Fruit fly (Drosophila melanogaster): ENCODE measurements around the gene CG42564.
A peak's percentile ranks its signal among the peaks of the same experiment; 100 is the strongest.

Gene CG42564

DNA sequence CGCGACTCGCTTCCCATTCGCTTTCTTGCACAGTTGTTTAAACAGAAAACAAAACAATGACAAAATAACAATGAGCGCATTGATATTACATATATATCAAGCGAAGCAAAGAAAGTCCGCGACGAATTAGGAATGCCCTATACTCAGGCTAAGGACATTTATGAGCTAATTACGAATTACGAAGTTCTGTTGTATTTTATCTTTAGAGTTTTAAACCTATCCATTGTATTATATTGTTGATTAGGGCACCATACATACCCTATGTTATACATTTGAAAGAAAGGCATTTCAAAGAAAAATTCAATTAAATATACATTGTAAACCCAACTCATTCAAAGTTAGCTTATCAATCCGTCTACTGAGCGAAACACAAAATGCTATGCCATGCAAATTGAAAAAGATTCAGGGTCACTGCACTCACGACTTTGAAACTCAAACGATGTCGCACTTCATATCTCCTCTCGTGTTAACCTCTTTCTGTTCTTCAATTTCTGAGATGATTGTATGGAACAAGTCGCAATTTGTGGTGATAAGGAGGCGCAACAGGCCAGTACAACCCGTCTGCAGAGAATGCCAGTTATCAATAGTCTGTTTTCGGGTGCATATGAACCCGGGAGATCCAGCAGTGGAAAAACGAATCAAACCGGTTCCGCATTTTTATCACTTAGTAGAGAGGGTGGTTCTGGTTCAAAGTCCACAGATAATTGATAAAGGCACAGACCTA is 21.5 kb downstream of the CG42564 start:
- no peak for TF ChIP-seq noc (tag; optimal IDR thresholded peaks at IDR 0.05)

- TF ChIP-seq noc (tag; optimal IDR thresholded peaks at IDR 0.05): no peak
These were observed 22.3 kb downstream of the CG42564 start for dm6 chr3R:6396613-6397012.

DNA sequence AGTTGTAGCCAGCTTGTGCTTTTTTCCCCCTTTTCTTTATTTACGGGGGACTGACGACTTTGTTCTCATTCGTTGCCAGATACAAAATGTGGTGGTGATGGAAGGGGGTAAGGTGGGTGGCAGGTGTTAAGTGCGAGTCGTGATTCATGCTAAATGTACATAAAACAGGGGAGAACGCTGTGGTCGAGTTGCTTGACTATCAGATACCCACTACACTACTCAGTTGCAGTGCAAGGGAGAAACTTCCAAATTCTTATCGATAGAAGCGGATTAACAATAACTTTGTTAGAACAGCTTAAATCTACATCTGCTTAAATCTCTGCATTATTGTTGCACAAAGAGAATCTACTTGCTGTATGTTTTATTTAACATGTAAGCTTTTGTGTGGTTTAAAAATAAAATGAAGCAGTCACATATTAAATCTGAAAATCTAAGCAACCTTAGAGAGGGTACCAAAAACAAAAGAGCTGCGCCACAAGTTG is 23.4 kb downstream of the CG42564 start:
- peak; percentile 77 for TF ChIP-seq noc (tag; optimal IDR thresholded peaks at IDR 0.05)

DNA sequence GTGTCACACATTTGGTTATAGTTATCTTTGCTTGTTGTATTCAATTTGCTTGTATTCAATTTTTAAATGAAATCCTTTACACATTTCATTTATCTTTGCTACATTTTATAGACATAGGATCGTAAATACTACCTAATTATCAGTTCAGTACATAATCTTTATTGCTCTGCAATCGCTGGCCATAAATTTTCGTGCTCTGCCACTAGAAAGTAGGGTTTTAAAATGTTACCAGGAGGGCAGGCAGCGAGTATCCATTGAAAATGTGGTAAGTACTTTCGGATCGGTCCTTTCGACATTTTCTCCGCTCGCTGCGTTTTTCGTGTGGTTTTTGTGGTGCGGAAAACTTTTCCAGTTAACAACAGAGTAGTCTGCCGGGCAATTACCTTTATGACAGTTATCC is 25.0 kb downstream of the CG42564 start:
- TF ChIP-seq noc (tag; optimal IDR thresholded peaks at IDR 0.05): peak; percentile 45

dm6 chr3R:6399752-6400151 is 25.5 kb downstream of the CG42564 start:
- TF ChIP-seq noc (tag; optimal IDR thresholded peaks at IDR 0.05): no peak

- no peak for TF ChIP-seq noc (tag; optimal IDR thresholded peaks at IDR 0.05)
These were observed 26.6 kb downstream of the CG42564 start for dm6 chr3R:6400710-6401521.

DNA sequence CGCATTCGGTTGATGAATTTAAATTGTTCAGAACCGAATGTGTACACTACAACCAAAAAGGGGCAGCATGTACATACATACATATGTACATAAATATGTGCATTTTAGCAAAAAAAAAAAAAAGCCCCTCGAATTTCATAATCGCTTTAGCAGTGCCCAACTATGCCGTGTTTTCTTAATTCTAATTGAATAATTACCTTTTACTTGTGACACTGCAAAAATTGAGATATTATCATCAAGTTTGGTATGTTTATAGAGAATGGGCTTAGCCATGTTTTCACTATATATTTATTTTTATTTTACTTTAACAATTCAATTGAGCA is 27.2 kb downstream of the CG42564 start:
- TF ChIP-seq noc (tag; optimal IDR thresholded peaks at IDR 0.05): no peak

dm6 chr3R:6402522-6403171 is 28.4 kb downstream of the CG42564 start:
- TF ChIP-seq noc (tag; optimal IDR thresholded peaks at IDR 0.05): peak; percentile 77

dm6 chr3R:6403674-6404073 is 29.4 kb downstream of the CG42564 start:
- TF ChIP-seq noc (tag; optimal IDR thresholded peaks at IDR 0.05): no peak

DNA sequence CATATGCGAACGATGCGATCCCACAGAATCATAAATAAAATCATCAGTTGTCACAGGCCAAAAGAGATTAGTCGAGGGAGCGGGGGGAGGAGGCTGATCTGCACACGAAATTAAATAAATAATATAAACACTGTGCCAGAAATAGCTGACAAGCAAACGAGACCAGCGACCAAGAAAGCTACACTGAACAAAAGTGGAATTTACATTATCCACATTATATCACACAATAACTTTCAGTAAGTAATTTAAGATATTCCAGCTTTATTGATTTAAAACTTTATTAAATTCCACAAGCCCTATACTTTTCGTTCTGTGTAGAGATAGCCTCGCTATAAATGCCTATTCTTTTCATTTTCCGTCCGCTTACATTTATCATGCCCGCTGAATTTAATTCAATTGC is 29.9 kb downstream of the CG42564 start:
- TF ChIP-seq noc (tag; optimal IDR thresholded peaks at IDR 0.05): peak; percentile 51

DNA sequence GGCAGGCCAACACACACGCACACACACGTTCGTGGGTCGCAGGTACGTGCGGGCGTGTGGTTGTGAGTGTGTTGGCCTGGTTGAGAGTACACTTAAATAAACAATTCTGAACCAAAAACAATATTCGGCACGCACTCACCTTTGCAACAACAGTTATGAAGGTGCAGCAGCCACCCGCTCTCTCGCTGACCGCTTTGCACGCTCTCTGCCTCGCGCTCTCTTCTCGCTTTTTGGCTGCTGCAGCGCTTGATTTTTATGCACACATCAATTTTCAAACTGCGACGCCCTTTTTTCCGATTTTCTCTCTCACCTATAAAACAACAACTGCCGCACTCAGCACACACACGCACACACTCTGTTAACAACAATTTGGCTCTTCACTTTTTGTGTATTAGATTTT is 31.0 kb downstream of the CG42564 start:
- TF ChIP-seq noc (tag; optimal IDR thresholded peaks at IDR 0.05): no peak

DNA sequence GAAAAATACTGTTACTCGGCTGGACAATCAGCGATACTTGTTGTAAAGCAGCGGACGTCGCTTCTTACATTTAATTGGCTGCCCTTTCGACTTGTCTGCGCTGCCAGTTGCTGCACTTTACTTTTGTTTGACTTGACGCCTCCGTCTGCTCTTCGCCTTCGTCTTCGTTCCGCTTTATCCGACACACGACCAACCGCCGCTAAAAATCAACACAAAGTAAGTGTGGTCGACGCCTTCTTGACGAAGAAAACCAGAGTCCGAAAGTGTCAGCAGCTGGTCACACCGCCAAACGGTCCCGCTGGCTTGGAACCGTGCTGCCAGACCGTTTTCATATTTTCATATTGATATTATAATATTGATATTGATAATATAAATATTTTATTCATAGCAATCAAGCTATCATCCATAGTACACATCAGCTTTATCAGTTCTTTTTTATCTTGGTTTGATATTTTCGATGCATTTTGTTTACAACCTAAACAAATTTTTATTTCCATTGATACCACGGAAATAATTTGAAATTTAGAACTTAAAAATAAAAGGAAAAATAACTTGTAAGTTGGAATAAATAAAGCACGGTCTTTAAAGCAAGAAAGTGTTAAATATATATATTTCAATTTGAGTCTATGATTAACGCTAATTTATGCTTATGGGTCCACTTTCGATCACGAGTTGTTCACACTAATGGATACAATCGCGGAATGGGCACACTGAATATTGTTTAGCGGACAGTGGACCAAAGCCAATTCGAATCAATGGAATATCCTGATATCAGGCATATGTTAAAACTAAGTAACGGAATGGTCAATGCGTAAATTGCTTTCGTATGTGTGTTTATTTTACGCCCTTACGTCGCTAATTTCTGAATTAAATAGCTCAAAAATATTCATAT is 31.6 kb downstream of the CG42564 start, which contains the start of gene Dmtn:
TSS of gene Dmtn (minus strand) at position 222 of the 892 bp plus-strand sequence.
- TF ChIP-seq noc (tag; optimal IDR thresholded peaks at IDR 0.05): peak; percentile 20

dm6 chr3R:6406566-6407098 is 32.4 kb downstream of the CG42564 start, which contains the start of gene gpp:
gpp (plus strand) TSS chr3R:6406855.
- no peak for TF ChIP-seq noc (tag; optimal IDR thresholded peaks at IDR 0.05)

dm6 chr3R:6407544-6407943 is 33.3 kb downstream of the CG42564 start:
- TF ChIP-seq noc (tag; optimal IDR thresholded peaks at IDR 0.05): no peak

DNA sequence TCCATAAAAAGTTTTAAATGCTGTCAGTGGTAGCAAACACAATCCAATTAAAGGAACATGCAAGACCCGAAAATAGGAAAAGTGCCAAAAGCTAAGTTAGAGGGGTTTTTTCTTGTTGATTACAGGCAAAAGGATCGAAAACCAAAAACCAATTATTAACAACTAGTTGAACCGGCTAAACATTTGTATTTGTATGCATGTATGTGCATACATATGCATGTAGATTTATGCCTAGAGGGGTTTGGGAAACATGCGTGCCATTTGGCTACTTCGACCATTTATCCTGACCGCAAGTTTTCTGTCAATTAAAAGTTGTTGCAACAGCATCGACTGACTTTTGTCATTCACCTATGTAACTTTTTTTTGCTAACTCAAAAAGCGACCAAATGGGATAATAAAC is 34.2 kb downstream of the CG42564 start:
- no peak for TF ChIP-seq noc (tag; optimal IDR thresholded peaks at IDR 0.05)

Measured in whole organism, larva.